Worm (Caenorhabditis elegans) whole organism, mixed stage, embryonic: ENCODE data around the gene F33G12.3.

Experiments
- bed-3 ChIP-seq: fragments of 200-800 bp; sonication (Bioruptor generic); optimal IDR thresholded peaks from 3 replicates; lab custom pipeline; 2018; ENCODE audit warnings: mild to moderate bottlenecking, missing genetic modification characterization, moderate library complexity, missing compliant biosample characterization
- ceh-39 ChIP-seq: fragments of 150-350 bp; optimal IDR thresholded peaks from 2 replicates; lab custom pipeline; 2014; ENCODE audit warnings: missing biosample characterization, missing genetic modification characterization
- ceh-43 ChIP-seq: fragments of 200-800 bp; sonication (Bioruptor generic); optimal IDR thresholded peaks from 2 replicates; lab custom pipeline; 2018; ENCODE audit warnings: mild to moderate bottlenecking, missing genetic modification characterization, moderate library complexity, missing compliant biosample characterization
- ceh-83 ChIP-seq: fragments of 200-800 bp; sonication (Bioruptor generic); optimal IDR thresholded peaks from 2 replicates; lab custom pipeline; 2018; ENCODE audit warnings: mild to moderate bottlenecking, missing genetic modification characterization, missing compliant biosample characterization
- ces-1 ChIP-seq: fragments of 150-350 bp; optimal IDR thresholded peaks from 2 replicates; lab custom pipeline; 2014; ENCODE audit warnings: missing biosample characterization, missing genetic modification reagents, missing genetic modification characterization
- drap-1 ChIP-seq: fragments of 200-800 bp; sonication (Bioruptor generic); optimal IDR thresholded peaks from 3 replicates; lab custom pipeline; 2018; ENCODE audit warnings: mild to moderate bottlenecking, missing genetic modification characterization, missing compliant biosample characterization
- elt-1 ChIP-seq: sonication (generic microtip); optimal IDR thresholded peaks from 2 replicates; lab custom pipeline; 2017; ENCODE audit warnings: missing genetic modification characterization, mild to moderate bottlenecking, missing compliant biosample characterization, antibody characterized with exemption, moderate library complexity, borderline replicate concordance; ENCODE audit not compliant: insufficient read depth
- elt-3 ChIP-seq: fragments of 150-350 bp; optimal IDR thresholded peaks from 2 replicates; lab custom pipeline; 2014; ENCODE audit warnings: missing biosample characterization, missing genetic modification characterization
- hlh-1 ChIP-seq: fragments of 150-350 bp; optimal IDR thresholded peaks from 2 replicates; lab custom pipeline; 2014; ENCODE audit warnings: missing biosample characterization, missing genetic modification reagents, missing genetic modification characterization
- lin-32 ChIP-seq: fragments of 200-800 bp; sonication (Bioruptor generic); optimal IDR thresholded peaks from 2 replicates; lab custom pipeline; 2018; ENCODE audit warnings: mild to moderate bottlenecking, missing genetic modification characterization, missing compliant biosample characterization
- lsy-2 ChIP-seq: fragments of 150-350 bp; optimal IDR thresholded peaks from 2 replicates; lab custom pipeline; 2014; ENCODE audit warnings: missing biosample characterization, missing genetic modification characterization
- mab-5 ChIP-seq: fragments of 150-350 bp; optimal IDR thresholded peaks from 2 replicates; lab custom pipeline; 2014; ENCODE audit warnings: missing biosample characterization, missing genetic modification characterization
- mep-1 ChIP-seq: fragments of 150-350 bp; optimal IDR thresholded peaks from 2 replicates; lab custom pipeline; 2017; ENCODE audit warnings: missing biosample characterization, missing genetic modification reagents, missing genetic modification characterization, inconsistent platforms
- nhr-12 ChIP-seq: fragments of 150-350 bp; optimal IDR thresholded peaks from 2 replicates; lab custom pipeline; 2014; ENCODE audit warnings: missing biosample characterization, missing genetic modification characterization
- nhr-2 ChIP-seq: fragments of 150-350 bp; optimal IDR thresholded peaks from 2 replicates; lab custom pipeline; 2014; ENCODE audit warnings: missing biosample characterization, missing genetic modification characterization
- nhr-237 ChIP-seq: fragments of 150-350 bp; optimal IDR thresholded peaks from 2 replicates; lab custom pipeline; 2014; ENCODE audit warnings: missing biosample characterization, missing genetic modification characterization
- nhr-28 ChIP-seq: fragments of 150-350 bp; optimal IDR thresholded peaks from 2 replicates; lab custom pipeline; 2014; ENCODE audit warnings: missing biosample characterization, missing genetic modification characterization
- nhr-76 ChIP-seq: sonication (generic microtip); optimal IDR thresholded peaks from 2 replicates; lab custom pipeline; 2017; ENCODE audit warnings: missing biosample characterization, missing genetic modification characterization
- pha-4 ChIP-seq: fragments of 150-350 bp; optimal IDR thresholded peaks from 2 replicates; lab custom pipeline; 2018; ENCODE audit warnings: missing biosample characterization, missing genetic modification reagents, missing genetic modification characterization
- sem-2 ChIP-seq: fragments of 200-800 bp; sonication (Bioruptor generic); optimal IDR thresholded peaks from 2 replicates; lab custom pipeline; 2018; ENCODE audit warnings: mild to moderate bottlenecking, missing genetic modification characterization, missing compliant biosample characterization
- snpc-4 ChIP-seq: fragments of 150-350 bp; optimal IDR thresholded peaks from 2 replicates; lab custom pipeline; 2014; ENCODE audit warnings: missing biosample characterization, missing genetic modification characterization
- sptf-1 ChIP-seq: sonication (generic microtip); optimal IDR thresholded peaks from 2 replicates; lab custom pipeline; 2017; ENCODE audit warnings: mild to moderate bottlenecking, missing genetic modification characterization, moderate library complexity, missing compliant biosample characterization
- tbx-8 ChIP-seq: fragments of 200-800 bp; sonication (Bioruptor generic); optimal IDR thresholded peaks from 2 replicates; lab custom pipeline; 2018; ENCODE audit warnings: mild to moderate bottlenecking, missing genetic modification characterization, moderate library complexity, missing compliant biosample characterization
- unc-120 ChIP-seq: sonication (generic microtip); optimal IDR thresholded peaks from 2 replicates; lab custom pipeline; 2017; ENCODE audit warnings: missing genetic modification characterization, missing compliant biosample characterization; ENCODE audit not compliant: poor library complexity, severe bottlenecking
- unc-39 ChIP-seq: fragments of 150-350 bp; optimal IDR thresholded peaks from 2 replicates; lab custom pipeline; 2014; ENCODE audit warnings: missing biosample characterization, missing genetic modification characterization
- zip-8 ChIP-seq: fragments of 150-350 bp; optimal IDR thresholded peaks from 2 replicates; lab custom pipeline; 2014; ENCODE audit warnings: missing biosample characterization, missing genetic modification characterization
- ztf-11 ChIP-seq: fragments of 150-350 bp; optimal IDR thresholded peaks from 2 replicates; lab custom pipeline; 2014; ENCODE audit warnings: missing biosample characterization, missing genetic modification characterization

Gene F33G12.3

DNA sequence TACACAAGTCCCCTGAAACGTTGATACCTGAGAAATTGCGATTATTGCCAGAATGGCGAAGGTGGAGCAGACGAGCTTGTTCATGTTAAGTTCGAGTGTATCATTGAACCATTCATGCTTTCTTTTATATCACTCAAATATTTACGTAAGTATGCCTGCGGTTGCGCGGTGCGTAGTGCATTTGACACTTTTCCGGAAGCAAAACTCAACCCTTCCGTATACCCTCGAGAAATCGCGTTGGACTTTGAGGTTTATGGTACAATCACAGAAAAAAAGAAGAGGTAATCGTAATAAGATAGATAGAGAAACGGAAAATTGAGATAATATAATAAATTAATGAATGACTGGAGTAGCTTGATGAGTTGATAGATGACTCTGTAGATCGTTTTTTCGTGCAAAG, 35.7 kb upstream of the F33G12.3 start, which contains the start of gene idpb-2:
Gene idpb-2 (minus strand): TSS at position 101 of the 400 bp plus-strand sequence.
- TF ChIP-seq nhr-76 (tag; lab: Kevin White, UChicago) (no peak), ztf-11 (no peak), elt-3 (tag; lab: Kevin White, UChicago) (no peak), lsy-2 (tag; lab: Kevin White, UChicago) (no peak), ceh-83 (GFP tag; lab: Kevin White, UChicago) (no peak), nhr-12 (tag; lab: Kevin White, UChicago) (no peak)

DNA sequence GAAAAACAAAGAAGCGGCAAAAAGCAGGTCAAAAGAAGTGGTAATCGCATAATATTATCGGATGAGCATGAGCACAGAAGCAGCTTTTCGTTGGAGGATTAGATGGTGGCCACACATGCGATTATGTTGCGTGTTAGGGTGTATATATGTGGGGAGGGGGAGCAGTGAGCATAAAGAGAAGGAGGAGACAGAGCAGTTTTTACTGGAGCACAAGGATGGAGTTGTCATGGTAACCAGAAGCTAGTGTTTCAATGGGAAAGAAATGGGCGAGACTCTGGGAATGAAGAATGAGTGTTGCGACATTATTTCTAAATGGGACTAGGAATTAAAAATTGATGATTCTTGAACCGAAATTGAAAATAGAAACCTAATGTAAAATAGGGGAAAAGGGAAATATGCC, 34.1 kb upstream of the F33G12.3 start, which contains the start of gene C27A2.8:
Gene C27A2.8 (minus strand): TSS at position 117 of the 400 bp plus-strand sequence.
- no peak for TF ChIP-seq sem-2 (GFP tag; lab: Kevin White, UChicago)

DNA sequence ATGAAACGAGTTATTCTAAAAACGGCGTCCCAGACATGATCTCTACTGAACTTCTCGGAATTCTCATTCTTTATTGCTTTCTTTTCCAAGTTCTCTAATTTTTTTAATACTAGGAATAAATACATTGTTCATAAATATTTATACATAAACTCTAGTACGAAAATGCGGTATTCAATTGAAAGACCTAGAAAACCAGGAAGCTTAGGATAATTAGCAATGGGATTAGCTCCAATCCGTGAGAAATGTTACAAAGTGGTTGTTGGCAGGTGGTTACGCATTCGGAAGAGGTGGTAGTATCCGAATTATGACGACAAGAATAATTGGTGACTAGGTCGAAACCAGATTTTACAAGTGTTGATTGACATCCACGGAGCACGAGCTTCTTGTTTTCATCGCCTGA, 33.1 kb upstream of the F33G12.3 start:
- TF ChIP-seq ceh-39 (tag; lab: Kevin White, UChicago) (no peak), mab-5 (tag; lab: Kevin White, UChicago) (no peak), nhr-76 (tag; lab: Kevin White, UChicago) (no peak), elt-1 (tag; lab: Kevin White, UChicago) (no peak), sptf-1 (tag; lab: Kevin White, UChicago) (no peak), unc-39 (tag; lab: Kevin White, UChicago) (no peak), lin-32 (GFP tag; lab: Kevin White, UChicago) (no peak), snpc-4 (tag; lab: Kevin White, UChicago) (no peak), drap-1 (GFP tag; lab: Kevin White, UChicago) (no peak), nhr-2 (tag; lab: Kevin White, UChicago) (no peak), nhr-237 (no peak), lsy-2 (tag; lab: Kevin White, UChicago) (no peak)
- TF ChIP-seq, all 35 proteins: peak for 0

DNA sequence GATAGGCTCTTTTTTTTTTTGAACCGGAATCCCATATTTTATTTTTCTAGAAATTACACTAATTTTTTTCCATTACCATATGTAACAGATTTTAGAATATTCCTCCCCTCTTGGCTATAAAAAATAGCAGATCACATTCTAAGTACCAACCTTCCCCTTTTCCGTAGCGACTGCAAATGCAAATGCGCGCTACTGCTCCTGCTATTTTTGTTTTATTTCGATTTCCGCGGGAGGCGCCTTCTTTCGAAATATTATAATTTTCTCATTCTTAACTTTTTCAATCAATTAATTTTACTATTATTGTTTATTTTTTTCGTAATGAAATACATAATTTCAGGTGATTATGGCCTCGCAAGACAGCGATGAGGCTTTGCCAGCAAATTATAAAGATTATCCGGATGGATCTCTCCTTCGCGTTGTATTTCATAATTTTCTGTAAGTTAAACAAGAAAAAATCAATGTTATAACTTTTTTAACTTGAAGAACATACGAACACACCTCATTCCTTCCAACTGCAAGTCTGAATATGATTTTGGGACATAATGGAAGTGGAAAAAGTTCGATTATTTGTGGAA, 28.0 kb upstream of the F33G12.3 start, which contains the start of gene smc-5:
Gene smc-5 (plus strand): TSS at position 332 of the 575 bp plus-strand sequence.
- no peak for TF ChIP-seq elt-3 (tag; lab: Kevin White, UChicago)
- peak; percentile 85 for TF ChIP-seq lsy-2 (tag; lab: Kevin White, UChicago)
- no peak for TF ChIP-seq zip-8 (tag; lab: Kevin White, UChicago)
- TF ChIP-seq pha-4 (tag; lab: Kevin White, UChicago), result peak; percentile 8
- peak; percentile 57 for TF ChIP-seq hlh-1 (tag; lab: Kevin White, UChicago)
- TF ChIP-seq ceh-39 (tag; lab: Kevin White, UChicago), result peak; percentile 42
- TF ChIP-seq mep-1 (tag; lab: Kevin White, UChicago), result peak; percentile 86
- peak; percentile 56 for TF ChIP-seq nhr-237
- peak; percentile 56 for TF ChIP-seq ces-1 (GFP tag; lab: Kevin White, UChicago)
- peak; percentile 26 for TF ChIP-seq unc-120 (tag; lab: Kevin White, UChicago)

DNA sequence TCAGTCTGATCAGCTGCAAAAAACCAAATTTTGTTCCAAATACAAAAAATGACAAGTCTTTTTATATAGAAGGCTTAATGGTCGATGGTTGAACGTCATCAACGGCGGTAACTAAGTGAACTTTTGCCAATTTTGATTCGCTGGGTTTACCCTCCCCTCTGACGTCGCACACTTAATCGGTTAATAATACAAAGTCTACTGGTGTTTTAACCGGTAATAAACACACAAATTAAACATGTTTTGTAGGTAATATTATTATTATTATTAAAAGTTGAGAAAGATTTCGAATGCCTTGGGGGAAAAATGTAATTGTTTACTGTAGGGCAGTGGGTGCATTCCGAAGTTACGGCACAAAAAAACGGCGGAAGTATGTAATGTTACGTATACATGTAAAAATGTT, 26.9 kb upstream of the F33G12.3 start, which contains the start of gene pho-12:
Gene pho-12 (minus strand): TSS at position 101 of the 400 bp plus-strand sequence.
- no peak for TF ChIP-seq elt-3 (tag; lab: Kevin White, UChicago)
- no peak for TF ChIP-seq nhr-2 (tag; lab: Kevin White, UChicago)

DNA sequence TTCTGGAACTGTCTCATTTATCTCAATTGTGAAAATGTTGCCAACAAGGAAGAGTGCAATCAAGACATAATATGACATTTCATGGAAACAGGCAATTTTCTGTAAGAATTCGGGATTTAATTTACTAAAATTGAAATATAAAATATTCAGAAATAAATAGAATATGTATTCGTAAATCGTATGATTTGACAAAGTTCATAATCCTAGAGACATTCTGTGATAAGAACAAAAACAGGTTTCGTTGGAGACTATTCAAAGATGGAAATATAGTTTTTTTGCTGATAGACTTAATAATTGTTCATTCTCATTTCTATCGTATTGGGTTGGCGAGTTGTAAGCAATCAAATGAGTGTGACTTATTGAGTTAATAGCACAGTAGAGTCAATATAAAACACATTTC, 24.2 kb upstream of the F33G12.3 start, which contains the start of gene C27A2.12:
Gene C27A2.12 (minus strand): TSS at position 101 of the 400 bp plus-strand sequence.
- TF ChIP-seq ceh-43 (GFP tag; lab: Kevin White, UChicago) (no peak), nhr-28 (tag; lab: Kevin White, UChicago) (no peak), bed-3 (GFP tag; lab: Kevin White, UChicago) (no peak), tbx-8 (no peak), sem-2 (GFP tag; lab: Kevin White, UChicago) (no peak), nhr-76 (tag; lab: Kevin White, UChicago) (no peak), mep-1 (tag; lab: Kevin White, UChicago) (no peak), lin-32 (GFP tag; lab: Kevin White, UChicago) (no peak), nhr-237 (no peak)
